Worm (Caenorhabditis elegans) whole organism, L4 larva: Measurements from ENCODE around the gene spig-1.

Source experiments
- F26F4.8 ChIP-seq: fragments of 200-800 bp; sonication (Bioruptor generic); conservative IDR thresholded peaks from 2 replicates; pipeline ENCODE4 v1.3.6; 2022; ENCODE audit warnings: missing genetic modification characterization, missing compliant biosample characterization
- F44E2.7 ChIP-seq: fragments of 200-800 bp; sonication (Bioruptor generic); IDR thresholded peaks from 2 replicates; pipeline ENCODE4 v2.1.2; 2022; ENCODE audit warnings: missing genetic modification characterization, missing compliant biosample characterization
- F49E8.2 ChIP-seq: sonication (generic microtip); optimal IDR thresholded peaks from 2 replicates; lab custom pipeline; 2016; ENCODE audit warnings: missing compliant biosample characterization, mild to moderate bottlenecking, missing genetic modification characterization, borderline replicate concordance
- T26A8.4 ChIP-seq: fragments of 200-800 bp; sonication (Bioruptor generic); IDR thresholded peaks from 2 replicates; pipeline ENCODE4 v1.3.6; 2022; ENCODE audit warnings: missing genetic modification characterization, missing compliant biosample characterization
- Y105C5A.15 ChIP-seq: fragments of 200-800 bp; sonication (Bioruptor generic); IDR thresholded peaks from 2 replicates; pipeline ENCODE4 v1.3.6; 2022; ENCODE audit warnings: missing genetic modification characterization, missing compliant biosample characterization
- aha-1 ChIP-seq: fragments of 150-350 bp; peaks from one replicate; lab custom pipeline; 2014; ENCODE audit warnings: missing biosample characterization, missing genetic modification characterization
- attf-4 ChIP-seq: sonication (generic microtip); optimal IDR thresholded peaks from 3 replicates; lab custom pipeline; 2017; ENCODE audit warnings: missing biosample characterization, missing genetic modification characterization
- ceh-20 ChIP-seq: fragments of 200-800 bp; sonication (Bioruptor generic); IDR thresholded peaks from 2 replicates; pipeline ENCODE4 v1.3.6; 2022; ENCODE audit warnings: missing genetic modification reagents, missing genetic modification characterization, missing compliant biosample characterization
- ceh-82 ChIP-seq: sonication (generic microtip); optimal IDR thresholded peaks from 2 replicates; lab custom pipeline; 2017; ENCODE audit warnings: missing biosample characterization, missing genetic modification characterization
- cey-2 ChIP-seq: sonication (generic microtip); optimal IDR thresholded peaks from 3 replicates; lab custom pipeline; 2017; ENCODE audit warnings: missing genetic modification characterization, mild to moderate bottlenecking, missing compliant biosample characterization, antibody characterized with exemption, borderline replicate concordance; ENCODE audit not compliant: insufficient read depth
- ctbp-1 ChIP-seq: fragments of 200-800 bp; sonication (Bioruptor generic); IDR thresholded peaks from 2 replicates; pipeline ENCODE4 v1.3.6; 2022; ENCODE audit warnings: missing genetic modification reagents, missing genetic modification characterization, missing compliant biosample characterization
- daf-12 ChIP-seq: fragments of 150-350 bp; optimal IDR thresholded peaks from 2 replicates; lab custom pipeline; 2014; ENCODE audit warnings: missing biosample characterization, missing genetic modification reagents, missing genetic modification characterization
- daf-8 ChIP-seq: fragments of 200-800 bp; sonication (Bioruptor generic); IDR thresholded peaks from 2 replicates; pipeline ENCODE4 v1.3.6; 2022; ENCODE audit warnings: missing genetic modification characterization, missing compliant biosample characterization
- dmd-8 ChIP-seq: fragments of 200-800 bp; sonication (Bioruptor generic); IDR thresholded peaks from 2 replicates; pipeline ENCODE4 v1.3.6; 2022; ENCODE audit warnings: missing genetic modification characterization, missing compliant biosample characterization
- dpl-1 ChIP-seq: fragments of 150-350 bp; optimal IDR thresholded peaks from 2 replicates; lab custom pipeline; 2014; ENCODE audit warnings: missing biosample characterization, missing genetic modification reagents, missing genetic modification characterization
- duxl-1 ChIP-seq: sonication (generic microtip); optimal IDR thresholded peaks from 2 replicates; lab custom pipeline; 2016; ENCODE audit warnings: mild to moderate bottlenecking, missing genetic modification characterization, moderate library complexity, missing compliant biosample characterization; ENCODE audit not compliant: poor library complexity
- fkh-10 ChIP-seq: fragments of 150-350 bp; optimal IDR thresholded peaks from 2 replicates; lab custom pipeline; 2014; ENCODE audit warnings: missing biosample characterization, missing genetic modification reagents, missing genetic modification characterization
- fos-1 ChIP-seq: fragments of 150-350 bp; optimal IDR thresholded peaks from 2 replicates; lab custom pipeline; 2014; ENCODE audit warnings: missing biosample characterization, missing genetic modification characterization
- gei-8 ChIP-seq: fragments of 200-800 bp; sonication (Bioruptor generic); optimal IDR thresholded peaks from 2 replicates; lab custom pipeline; 2018; ENCODE audit warnings: mild to moderate bottlenecking, missing genetic modification characterization, missing compliant biosample characterization
- hlh-11 ChIP-seq: fragments of 200-800 bp; sonication (Bioruptor generic); optimal IDR thresholded peaks from 2 replicates; lab custom pipeline; 2018; ENCODE audit warnings: mild to moderate bottlenecking, missing genetic modification characterization, missing compliant biosample characterization
- hmg-1.1 ChIP-seq: fragments of 200-800 bp; sonication (Bioruptor generic); IDR thresholded peaks from 2 replicates; pipeline ENCODE4 v1.3.6; 2022; ENCODE audit warnings: missing genetic modification reagents, missing genetic modification characterization, missing compliant biosample characterization
- lin-13 ChIP-seq: fragments of 150-350 bp; optimal IDR thresholded peaks from 2 replicates; lab custom pipeline; 2014; ENCODE audit warnings: missing biosample characterization, missing genetic modification reagents, missing genetic modification characterization
- lir-3 ChIP-seq: sonication (generic microtip); optimal IDR thresholded peaks from 2 replicates; lab custom pipeline; 2016; ENCODE audit warnings: mild to moderate bottlenecking, missing genetic modification characterization, missing compliant biosample characterization
- madf-5 ChIP-seq, 2 experiments: fragments of 200-800 bp; sonication (Bioruptor generic); IDR thresholded peaks; 2 replicates each; pipeline ENCODE4 v1.3.6; 2022; ENCODE audit warnings: missing compliant biosample characterization in 2 of 2, missing genetic modification characterization in 2 of 2
- madf-9 ChIP-seq: fragments of 200-800 bp; sonication (Bioruptor generic); conservative IDR thresholded peaks from 2 replicates; pipeline ENCODE4 v1.3.6; 2022; ENCODE audit warnings: missing genetic modification reagents, missing genetic modification characterization, missing compliant biosample characterization
- mep-1 ChIP-seq: fragments of 150-350 bp; sonication (generic microtip); optimal IDR thresholded peaks from 3 replicates; lab custom pipeline; 2014; ENCODE audit warnings: missing biosample characterization, missing genetic modification characterization
- mxl-3 ChIP-seq: fragments of 200-800 bp; sonication (Bioruptor generic); optimal IDR thresholded peaks from 2 replicates; lab custom pipeline; 2018; ENCODE audit warnings: mild to moderate bottlenecking, missing genetic modification characterization, missing compliant biosample characterization
- nhr-102 ChIP-seq: sonication (generic microtip); optimal IDR thresholded peaks from 2 replicates; lab custom pipeline; 2016; ENCODE audit warnings: mild to moderate bottlenecking, missing genetic modification characterization, moderate library complexity, missing compliant biosample characterization
- nhr-11 ChIP-seq: fragments of 150-350 bp; optimal IDR thresholded peaks from 2 replicates; lab custom pipeline; 2014; ENCODE audit warnings: missing biosample characterization, missing genetic modification characterization
- nhr-25 ChIP-seq: sonication (generic microtip); optimal IDR thresholded peaks from 2 replicates; lab custom pipeline; 2017; ENCODE audit warnings: missing genetic modification characterization, mild to moderate bottlenecking, missing compliant biosample characterization, antibody characterized with exemption, moderate library complexity, borderline replicate concordance; ENCODE audit not compliant: insufficient read depth
- nhr-48 ChIP-seq: sonication (generic microtip); optimal IDR thresholded peaks from 2 replicates; lab custom pipeline; 2016; ENCODE audit warnings: mild to moderate bottlenecking, missing genetic modification characterization, missing compliant biosample characterization
- nhr-6 ChIP-seq: fragments of 150-350 bp; optimal IDR thresholded peaks from 2 replicates; lab custom pipeline; 2014; ENCODE audit warnings: missing biosample characterization, missing genetic modification characterization
- pha-4 ChIP-seq, 2 experiments: fragments of 150-350 bp in 1 of 2; fragments of 200-800 bp in 1 of 2; sonication (Bioruptor generic) in 1 of 2; IDR thresholded peaks in 1 of 2; optimal IDR thresholded peaks in 1 of 2; 2 replicates each; pipeline versions ENCODE4 v1.3.6 to Lab custom; 2014 to 2022; ENCODE audit warnings: missing genetic modification characterization in 2 of 2, missing genetic modification reagents in 2 of 2, missing biosample characterization in 1 of 2, missing compliant biosample characterization in 1 of 2
- php-3 ChIP-seq: fragments of 200-800 bp; sonication (Bioruptor generic); IDR thresholded peaks from 2 replicates; pipeline ENCODE4 v1.3.6; 2022; ENCODE audit warnings: missing genetic modification reagents, missing genetic modification characterization, missing compliant biosample characterization
- pqm-1 ChIP-seq: sonication (generic microtip); optimal IDR thresholded peaks from 2 replicates; lab custom pipeline; 2017; ENCODE audit warnings: missing biosample characterization, missing genetic modification characterization
- rbr-2 ChIP-seq: sonication (generic microtip); optimal IDR thresholded peaks from 2 replicates; lab custom pipeline; 2016; ENCODE audit warnings: missing genotype, missing genetic modification characterization, missing compliant biosample characterization
- skn-1 ChIP-seq: fragments of 150-350 bp; optimal IDR thresholded peaks from 2 replicates; lab custom pipeline; 2014; ENCODE audit warnings: missing biosample characterization, missing genetic modification characterization
- snpc-1.2 ChIP-seq: fragments of 200-800 bp; sonication (Bioruptor generic); IDR thresholded peaks from 2 replicates; pipeline ENCODE4 v1.3.6; 2022; ENCODE audit warnings: missing genetic modification reagents, missing genetic modification characterization, missing compliant biosample characterization
- snpc-4 ChIP-seq: fragments of 150-350 bp; optimal IDR thresholded peaks from 2 replicates; lab custom pipeline; 2014; ENCODE audit warnings: missing biosample characterization, missing genetic modification characterization
- spr-1 ChIP-seq: sonication (generic microtip); optimal IDR thresholded peaks from 2 replicates; lab custom pipeline; 2016; ENCODE audit warnings: mild to moderate bottlenecking, missing genetic modification characterization, missing compliant biosample characterization
- tag-97 ChIP-seq: fragments of 200-800 bp; sonication (Bioruptor generic); IDR thresholded peaks from 2 replicates; pipeline ENCODE4 v1.3.6; 2022; ENCODE audit warnings: missing genetic modification characterization, missing compliant biosample characterization
- tra-1 ChIP-seq: fragments of 200-800 bp; sonication (Bioruptor generic); IDR thresholded peaks from 2 replicates; pipeline ENCODE4 v1.3.6; 2022; ENCODE audit warnings: missing genetic modification reagents, missing genetic modification characterization, missing compliant biosample characterization
- unc-39 ChIP-seq: sonication (generic microtip); optimal IDR thresholded peaks from 2 replicates; lab custom pipeline; 2017; ENCODE audit warnings: missing biosample characterization, missing genetic modification characterization
- unc-62 ChIP-seq, 3 experiments: fragments of 150-350 bp in 1 of 3; sonication (generic microtip); optimal IDR thresholded peaks in 2 of 3; peaks in 1 of 3; 1 replicate in 1 of 3; 2 replicates in 2 of 3; lab custom pipeline; 2014 to 2017; ENCODE audit warnings: missing biosample characterization in 3 of 3, missing genetic modification characterization in 3 of 3, missing genetic modification reagents in 3 of 3, missing genotype in 1 of 3
- zag-1 ChIP-seq: fragments of 150-350 bp; optimal IDR thresholded peaks from 2 replicates; lab custom pipeline; 2014; ENCODE audit warnings: missing biosample characterization, missing genetic modification characterization
- zfp-2 ChIP-seq: sonication (generic microtip); optimal IDR thresholded peaks from 2 replicates; lab custom pipeline; 2016; ENCODE audit warnings: mild to moderate bottlenecking, missing genetic modification characterization, missing compliant biosample characterization
- zip-11 ChIP-seq: fragments of 200-800 bp; sonication (Bioruptor generic); IDR thresholded peaks from 2 replicates; pipeline ENCODE4 v1.3.6; 2022; ENCODE audit warnings: missing genetic modification characterization, missing compliant biosample characterization
- zip-2 ChIP-seq: fragments of 150-350 bp; optimal IDR thresholded peaks from 2 replicates; lab custom pipeline; 2014; ENCODE audit warnings: missing biosample characterization, missing genetic modification characterization
- ztf-11 ChIP-seq: fragments of 150-350 bp; optimal IDR thresholded peaks from 2 replicates; lab custom pipeline; 2014; ENCODE audit warnings: missing biosample characterization, missing genetic modification characterization

spig-1 gene

ce11 chrV:7057795-7058194, 6.3 kb downstream of the spig-1 start, which contains the start of gene Y57E12AL.2:
TSS of gene Y57E12AL.2 (plus strand) at chrV:7058095.
- peak; percentile 21 for TF ChIP-seq aha-1 (tag; lab: Kevin White, UChicago)

- TF ChIP-seq nhr-102 (tag; lab: Kevin White, UChicago) (no peak), fkh-10 (no peak), nhr-25 (no peak), tag-97 (GFP tag; lab: Robert Waterston, UW) (no peak), zfp-2 (tag; lab: Kevin White, UChicago) (no peak), snpc-1.2 (GFP tag; lab: Robert Waterston, UW) (0 out of 2 replicates have a peak, but pooled peaks have one; percentile 26), Y105C5A.15 (GFP tag; lab: Robert Waterston, UW) (no peak), fos-1 (tag; lab: Kevin White, UChicago) (no peak), T26A8.4 (GFP tag; lab: Robert Waterston, UW) (peak; percentile 53), madf-5 (GFP tag; IDR thresholded peaks at IDR 0.05; lab: Robert Waterston, UW) (no peak), mep-1 (tag; lab: Kevin White, UChicago) (no peak), lin-13 (GFP tag; lab: Kevin White, UChicago) (no peak), dmd-8 (GFP tag; lab: Robert Waterston, UW) (no peak), pqm-1 (tag; lab: Kevin White, UChicago) (no peak), snpc-4 (tag; lab: Kevin White, UChicago) (no peak), duxl-1 (tag; lab: Kevin White, UChicago) (no peak), hmg-1.1 (no peak), ctbp-1 (GFP tag; lab: Robert Waterston, UW) (0 out of 2 replicates have a peak, but pooled peaks have one; percentile 11), F44E2.7 (GFP tag; lab: Robert Waterston, UW) (no peak), nhr-48 (tag; lab: Kevin White, UChicago) (no peak), F26F4.8 (GFP tag; lab: Robert Waterston, UW) (no peak), spr-1 (tag; lab: Kevin White, UChicago) (no peak), F49E8.2 (tag; lab: Kevin White, UChicago) (no peak), hlh-11 (no peak), cey-2 (tag; lab: Kevin White, UChicago) (no peak), zip-2 (no peak), aha-1 (tag; lab: Kevin White, UChicago) (peak; percentile 84), unc-62 (GFP tag; optimal IDR thresholded peaks at IDR 0.05 in 1 of 2; lab: Kevin White, UChicago) (peak in 1 of 2 experiments; percentile 88), unc-62 (tag; optimal IDR thresholded peaks at IDR 0.05; lab: Kevin White, UChicago) (no peak), nhr-11 (no peak), ceh-82 (no peak), gei-8 (GFP tag; lab: Kevin White, UChicago) (no peak), madf-9 (GFP tag; lab: Robert Waterston, UW) (no peak), attf-4 (tag; lab: Kevin White, UChicago) (no peak), nhr-6 (no peak), zag-1 (tag; lab: Kevin White, UChicago) (no peak)
Measured at ce11 chrV:7059350-7059749, 7.8 kb downstream of the spig-1 start, which contains the start of gene mdt-6. TSS of gene mdt-6 (minus strand) at chrV:7059624.

DNA sequence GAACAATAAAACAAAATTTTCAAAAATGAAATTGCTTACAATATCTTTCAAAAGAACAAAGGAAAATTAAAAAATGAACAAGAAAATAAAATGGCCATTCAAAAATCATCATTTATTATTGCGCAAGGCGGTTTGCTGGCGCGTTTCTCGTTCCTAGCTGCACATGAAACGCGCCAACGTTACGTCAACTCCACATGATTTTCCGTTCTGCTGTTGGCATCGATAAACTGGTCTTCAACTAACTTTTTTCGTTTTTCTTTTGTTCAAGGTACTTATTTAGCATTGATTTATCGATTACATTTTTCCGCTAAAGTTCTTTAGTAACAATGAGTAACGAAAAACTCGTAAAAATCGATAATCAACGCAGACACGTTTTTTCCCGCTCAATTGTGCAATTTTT, 8.9 kb downstream of the spig-1 start, which contains the start of the genes Y57E12AL.6 and Y57E12AL.1:
TSS of gene Y57E12AL.6 (minus strand) at position 75 of the 400 bp plus-strand sequence.
TSS of gene Y57E12AL.1 (plus strand) at position 135 of the 400 bp plus-strand sequence.
- TF ChIP-seq skn-1 (tag; lab: Kevin White, UChicago) (no peak), fos-1 (tag; lab: Kevin White, UChicago) (no peak), rbr-2 (peak; percentile 78), ceh-20 (peak; percentile 72), unc-39 (tag; lab: Kevin White, UChicago) (no peak), daf-8 (GFP tag; lab: Robert Waterston, UW) (no peak), dpl-1 (peak; percentile 85), ztf-11 (tag; lab: Kevin White, UChicago) (no peak), lin-13 (GFP tag; lab: Kevin White, UChicago) (peak; percentile 62), php-3 (GFP tag; lab: Robert Waterston, UW) (no peak), snpc-4 (tag; lab: Kevin White, UChicago) (no peak), tra-1 (GFP tag; lab: Robert Waterston, UW) (no peak), daf-12 (tag; lab: Kevin White, UChicago) (no peak), mxl-3 (GFP tag; lab: Kevin White, UChicago) (peak; percentile 76), zip-11 (GFP tag; lab: Robert Waterston, UW) (no peak), hlh-11 (peak; percentile 86), dmd-8 (GFP tag; lab: Robert Waterston, UW) (no peak), nhr-102 (tag; lab: Kevin White, UChicago) (peak; percentile 81), lir-3 (no peak), pha-4 (GFP tag; IDR thresholded peaks at IDR 0.05; lab: Robert Waterston, UW) (no peak), pha-4 (tag; optimal IDR thresholded peaks at IDR 0.05; lab: Kevin White, UChicago) (no peak)
